Worm (Caenorhabditis elegans) whole organism, L1 larva: ENCODE data around the gene M163.10.

Source experiments
- aly-2 ChIP-seq: fragments of 150-350 bp; optimal IDR thresholded peaks from 2 replicates; lab custom pipeline; 2014; ENCODE audit warnings: missing biosample characterization, missing genetic modification characterization
- ceh-63 ChIP-seq: fragments of 200-800 bp; sonication (Bioruptor generic); optimal IDR thresholded peaks from 2 replicates; lab custom pipeline; 2018; ENCODE audit warnings: mild to moderate bottlenecking, missing genetic modification characterization, missing compliant biosample characterization
- ceh-8 ChIP-seq: fragments of 200-800 bp; sonication (Bioruptor generic); optimal IDR thresholded peaks from 2 replicates; lab custom pipeline; 2018; ENCODE audit warnings: mild to moderate bottlenecking, missing genetic modification characterization, moderate library complexity, missing compliant biosample characterization
- ceh-82 ChIP-seq, 3 experiments: fragments of 150-350 bp in 1 of 3; sonication (generic microtip) in 2 of 3; optimal IDR thresholded peaks; 2 replicates each; lab custom pipeline; 2014 to 2017; ENCODE audit warnings: missing biosample characterization in 3 of 3, missing genetic modification characterization in 3 of 3
- dpl-1 ChIP-seq, 3 experiments: fragments of 150-350 bp in 2 of 3; sonication (generic microtip) in 1 of 3; optimal IDR thresholded peaks; 2 replicates each; lab custom pipeline; 2014 to 2017; ENCODE audit warnings: missing biosample characterization in 3 of 3, missing genetic modification characterization in 3 of 3, missing genetic modification reagents in 3 of 3
- dsc-1 ChIP-seq: sonication (generic microtip); optimal IDR thresholded peaks from 2 replicates; lab custom pipeline; 2016; ENCODE audit warnings: mild to moderate bottlenecking, missing genetic modification characterization, missing compliant biosample characterization
- efl-1 ChIP-seq, 4 experiments: fragments of 150-350 bp; optimal IDR thresholded peaks in 3 of 4; peaks in 1 of 4; 1 replicate in 1 of 4; 2 replicates in 3 of 4; lab custom pipeline; 2014; ENCODE audit warnings: missing biosample characterization in 2 of 4, missing genetic modification characterization in 2 of 4, missing genetic modification reagents in 2 of 4
- efl-3 ChIP-seq: fragments of 200-800 bp; sonication (Bioruptor generic); optimal IDR thresholded peaks from 2 replicates; lab custom pipeline; 2018; ENCODE audit warnings: mild to moderate bottlenecking, missing genetic modification characterization, missing compliant biosample characterization
- egl-13 ChIP-seq: sonication (generic microtip); optimal IDR thresholded peaks from 2 replicates; lab custom pipeline; 2016; ENCODE audit warnings: missing genotype, missing genetic modification reagents, missing genetic modification characterization, missing compliant biosample characterization
- egl-27 ChIP-seq, 2 experiments: fragments of 150-350 bp in 1 of 2; sonication (generic microtip); optimal IDR thresholded peaks; 3 replicates each; lab custom pipeline; 2017 to 2018; ENCODE audit warnings: missing biosample characterization in 2 of 2, missing genetic modification characterization in 2 of 2, missing genetic modification reagents in 2 of 2
- elt-2 ChIP-seq: sonication (generic microtip); optimal IDR thresholded peaks from 2 replicates; lab custom pipeline; 2016; ENCODE audit warnings: missing genetic modification characterization, mild to moderate bottlenecking, inconsistent platforms, missing compliant biosample characterization, missing genetic modification reagents
- fkh-8 ChIP-seq: sonication (generic microtip); optimal IDR thresholded peaks from 2 replicates; lab custom pipeline; 2016; ENCODE audit warnings: mild to moderate bottlenecking, missing genetic modification characterization, missing compliant biosample characterization
- grh-1 ChIP-seq: fragments of 200-800 bp; sonication (Bioruptor generic); IDR thresholded peaks from 2 replicates; pipeline ENCODE4 v1.3.6; 2022; ENCODE audit warnings: missing genetic modification reagents, missing genetic modification characterization, missing compliant biosample characterization
- hlh-17 ChIP-seq: fragments of 200-800 bp; sonication (Bioruptor generic); optimal IDR thresholded peaks from 2 replicates; lab custom pipeline; 2018; ENCODE audit warnings: missing genetic modification characterization, mild to moderate bottlenecking, missing compliant biosample characterization, moderate library complexity, borderline replicate concordance
- hlh-4 ChIP-seq: sonication (generic microtip); optimal IDR thresholded peaks from 2 replicates; lab custom pipeline; 2016; ENCODE audit warnings: mild to moderate bottlenecking, missing genetic modification characterization, missing compliant biosample characterization
- hpl-2 ChIP-seq: fragments of 150-350 bp; optimal IDR thresholded peaks from 2 replicates; lab custom pipeline; 2014; ENCODE audit warnings: missing biosample characterization, missing genetic modification reagents, missing genetic modification characterization
- jun-1 ChIP-seq: fragments of 150-350 bp; optimal IDR thresholded peaks from 2 replicates; lab custom pipeline; 2014; ENCODE audit warnings: missing biosample characterization, missing genetic modification reagents, missing genetic modification characterization
- lin-14 ChIP-seq: fragments of 200-800 bp; sonication (Bioruptor generic); optimal IDR thresholded peaks from 2 replicates; lab custom pipeline; 2018; ENCODE audit warnings: mild to moderate bottlenecking, missing genetic modification characterization, moderate library complexity, missing compliant biosample characterization
- lin-15B ChIP-seq: fragments of 150-350 bp; sonication (generic microtip); optimal IDR thresholded peaks from 3 replicates; lab custom pipeline; 2014; ENCODE audit warnings: missing biosample characterization, missing genetic modification characterization
- lin-35 ChIP-seq, 2 experiments: fragments of 150-350 bp; optimal IDR thresholded peaks; 2 replicates each; lab custom pipeline; 2014; ENCODE audit warnings: missing biosample characterization in 2 of 2, missing genetic modification characterization in 2 of 2, missing genetic modification reagents in 2 of 2
- lin-39 ChIP-seq: fragments of 150-350 bp; optimal IDR thresholded peaks from 2 replicates; lab custom pipeline; 2014; ENCODE audit warnings: missing biosample characterization, missing genetic modification reagents, missing genetic modification characterization
- lir-3 ChIP-seq: sonication (generic microtip); optimal IDR thresholded peaks from 2 replicates; lab custom pipeline; 2016; ENCODE audit warnings: mild to moderate bottlenecking, missing genetic modification characterization, moderate library complexity, missing compliant biosample characterization; ENCODE audit not compliant: poor library complexity
- mef-2 ChIP-seq: fragments of 150-350 bp; optimal IDR thresholded peaks from 2 replicates; lab custom pipeline; 2014; ENCODE audit warnings: missing biosample characterization, missing genetic modification characterization
- nhr-19 ChIP-seq: fragments of 200-800 bp; sonication (Bioruptor generic); conservative IDR thresholded peaks from 2 replicates; pipeline ENCODE4 v1.3.6; 2022; ENCODE audit warnings: missing genetic modification characterization, missing compliant biosample characterization
- nhr-20 ChIP-seq: sonication (generic microtip); optimal IDR thresholded peaks from 2 replicates; lab custom pipeline; 2016; ENCODE audit warnings: mild to moderate bottlenecking, missing genetic modification characterization, missing compliant biosample characterization
- nhr-28 ChIP-seq: fragments of 150-350 bp; optimal IDR thresholded peaks from 2 replicates; lab custom pipeline; 2014; ENCODE audit warnings: missing biosample characterization, missing genetic modification characterization
- nhr-47 ChIP-seq: sonication (generic microtip); optimal IDR thresholded peaks from 2 replicates; lab custom pipeline; 2016; ENCODE audit warnings: mild to moderate bottlenecking, missing genetic modification characterization, moderate library complexity, missing compliant biosample characterization
- nhr-71 ChIP-seq: sonication (generic microtip); optimal IDR thresholded peaks from 2 replicates; lab custom pipeline; 2016; ENCODE audit warnings: mild to moderate bottlenecking, missing genetic modification characterization, moderate library complexity, missing compliant biosample characterization
- nhr-76 ChIP-seq: sonication (generic microtip); optimal IDR thresholded peaks from 2 replicates; lab custom pipeline; 2017; ENCODE audit warnings: missing biosample characterization, missing genetic modification characterization
- nhr-85 ChIP-seq: sonication (generic microtip); peaks from one replicate; lab custom pipeline; 2016; ENCODE audit warnings: missing genetic modification characterization, inconsistent platforms, missing compliant biosample characterization
- nhr-90 ChIP-seq: sonication (generic microtip); optimal IDR thresholded peaks from 2 replicates; lab custom pipeline; 2016; ENCODE audit warnings: mild to moderate bottlenecking, missing genetic modification characterization, missing compliant biosample characterization; ENCODE audit not compliant: poor library complexity
- pax-3 ChIP-seq: fragments of 200-800 bp; sonication (Bioruptor generic); optimal IDR thresholded peaks from 2 replicates; lab custom pipeline; 2018; ENCODE audit warnings: mild to moderate bottlenecking, missing genetic modification characterization, moderate library complexity, missing compliant biosample characterization
- rnt-1 ChIP-seq: sonication (generic microtip); optimal IDR thresholded peaks from 2 replicates; lab custom pipeline; 2016; ENCODE audit warnings: mild to moderate bottlenecking, missing genetic modification characterization, moderate library complexity, missing compliant biosample characterization
- skn-1 ChIP-seq: fragments of 150-350 bp; optimal IDR thresholded peaks from 2 replicates; lab custom pipeline; 2014; ENCODE audit warnings: missing biosample characterization, missing genetic modification characterization
- snpc-4 ChIP-seq: fragments of 150-350 bp; optimal IDR thresholded peaks from 2 replicates; lab custom pipeline; 2014; ENCODE audit warnings: missing biosample characterization, missing genetic modification characterization
- snu-23 ChIP-seq: sonication (generic microtip); optimal IDR thresholded peaks from 2 replicates; lab custom pipeline; 2016; ENCODE audit warnings: missing genetic modification characterization, missing compliant biosample characterization
- swsn-7 ChIP-seq: sonication (generic microtip); optimal IDR thresholded peaks from 2 replicates; lab custom pipeline; 2016; ENCODE audit warnings: missing genetic modification characterization, missing compliant biosample characterization
- tbx-2 ChIP-seq: sonication (generic microtip); optimal IDR thresholded peaks from 2 replicates; lab custom pipeline; 2016; ENCODE audit warnings: missing genetic modification characterization, missing compliant biosample characterization
- unc-62 ChIP-seq: fragments of 150-350 bp; optimal IDR thresholded peaks from 2 replicates; lab custom pipeline; 2014; ENCODE audit warnings: missing biosample characterization, missing genetic modification reagents, missing genetic modification characterization
- unc-86 ChIP-seq: sonication (generic microtip); optimal IDR thresholded peaks from 2 replicates; lab custom pipeline; 2016; ENCODE audit warnings: missing genetic modification characterization, missing compliant biosample characterization
- zag-1 ChIP-seq: fragments of 150-350 bp; optimal IDR thresholded peaks from 2 replicates; lab custom pipeline; 2014; ENCODE audit warnings: missing biosample characterization, missing genetic modification characterization
- zip-4 ChIP-seq: fragments of 200-800 bp; sonication (Bioruptor generic); optimal IDR thresholded peaks from 2 replicates; lab custom pipeline; 2018; ENCODE audit warnings: mild to moderate bottlenecking, missing genetic modification characterization, moderate library complexity, missing compliant biosample characterization
- ztf-11 ChIP-seq, 2 experiments: sonication (generic microtip); optimal IDR thresholded peaks; 2 replicates each; lab custom pipeline; 2016 to 2017; ENCODE audit warnings: missing genetic modification characterization in 2 of 2, missing biosample characterization in 1 of 2, missing compliant biosample characterization in 1 of 2
- ztf-4 ChIP-seq: fragments of 150-350 bp; optimal IDR thresholded peaks from 2 replicates; lab custom pipeline; 2014; ENCODE audit warnings: missing biosample characterization, missing genetic modification characterization

The M163.10 gene

DNA sequence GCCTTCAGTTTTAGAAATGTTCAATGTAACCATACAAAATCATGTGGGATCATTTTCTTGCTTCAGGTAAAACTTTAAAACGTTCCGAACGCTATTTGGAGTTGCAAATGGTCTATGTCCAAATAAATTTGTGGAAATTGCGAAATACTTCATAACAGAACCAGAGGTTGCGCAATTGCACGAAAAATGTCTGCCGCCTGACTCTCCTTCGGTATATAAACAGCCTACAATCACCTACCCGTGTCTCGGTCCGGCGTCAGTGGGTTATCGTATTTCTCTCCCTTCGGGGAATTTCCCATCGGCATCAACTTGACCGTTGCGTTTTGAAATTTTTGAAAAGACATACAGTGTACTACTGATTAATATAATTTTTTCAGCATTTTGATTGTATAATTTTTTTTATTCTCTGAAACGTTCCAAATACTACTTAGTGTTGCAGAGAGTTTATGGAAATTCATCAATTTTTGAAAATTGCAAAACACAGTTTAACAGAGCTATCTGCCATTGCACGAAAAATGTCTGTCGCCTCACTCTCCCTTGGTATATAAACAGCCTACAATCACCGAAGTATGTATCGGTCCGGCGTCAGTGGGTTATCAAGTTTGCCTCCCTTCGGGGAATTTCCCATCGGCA lies 6.0 kb downstream of the M163.10 start (continued):
- TF ChIP-seq lin-35 (GFP tag; optimal IDR thresholded peaks at IDR 0.05; lab: Kevin White, UChicago) (peak in 1 of 2 experiments; percentile 66), tbx-2 (tag; lab: Kevin White, UChicago) (peak; percentile 46), hpl-2 (GFP tag; lab: Kevin White, UChicago) (no peak), unc-62 (no peak), nhr-19 (GFP tag; lab: Robert Waterston, UW) (peak; percentile 71), nhr-20 (tag; lab: Kevin White, UChicago) (peak; percentile 71), nhr-76 (tag; lab: Kevin White, UChicago) (no peak), zip-4 (peak; percentile 98), snpc-4 (tag; lab: Kevin White, UChicago) (peak; percentile 98), dpl-1 (GFP tag; optimal IDR thresholded peaks at IDR 0.05; lab: Kevin White, UChicago) (peak in 2 of 3 experiments; percentile 15 to 30), nhr-90 (tag; lab: Kevin White, UChicago) (peak; percentile 87), snu-23 (peak; percentile 63), pax-3 (no peak)
- TF ChIP-seq, all 84 proteins: peak for 28

DNA sequence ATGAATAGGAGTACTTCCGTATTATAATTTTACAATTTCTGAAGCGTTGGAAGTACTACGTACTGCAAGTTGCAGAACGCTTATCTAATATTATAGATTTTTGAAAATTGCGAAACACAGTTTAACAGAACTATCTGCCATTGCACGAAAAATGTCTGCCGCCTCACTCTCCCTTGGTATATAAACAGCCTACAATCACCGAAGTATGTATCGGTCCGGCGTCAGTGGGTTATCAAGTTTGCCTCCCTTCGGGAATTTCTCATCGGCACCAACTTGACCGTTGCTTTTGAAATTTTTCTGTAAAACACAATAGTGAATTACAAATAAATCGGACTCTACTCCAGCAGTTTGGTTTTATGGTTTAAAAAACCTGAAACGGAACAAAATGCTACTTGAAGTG lies 6.6 kb downstream of the M163.10 start:
- TF ChIP-seq elt-2 (tag; lab: Kevin White, UChicago): peak; percentile 35
- peak; percentile 18 for TF ChIP-seq nhr-47 (tag; lab: Kevin White, UChicago)
- TF ChIP-seq mef-2: no peak
- TF ChIP-seq nhr-20 (tag; lab: Kevin White, UChicago): peak; percentile 0
- no peak for TF ChIP-seq lin-35 (GFP tag; optimal IDR thresholded peaks at IDR 0.05; lab: Kevin White, UChicago)
- no peak for TF ChIP-seq ceh-63
- no peak for TF ChIP-seq zip-4
- peak; percentile 2 for TF ChIP-seq skn-1 (tag; lab: Kevin White, UChicago)
- TF ChIP-seq nhr-19 (GFP tag; lab: Robert Waterston, UW): 0 out of 2 replicates have a peak, but pooled peaks have one; percentile 7
- TF ChIP-seq snpc-4 (tag; lab: Kevin White, UChicago): peak; percentile 95
- TF ChIP-seq nhr-85: no peak

DNA sequence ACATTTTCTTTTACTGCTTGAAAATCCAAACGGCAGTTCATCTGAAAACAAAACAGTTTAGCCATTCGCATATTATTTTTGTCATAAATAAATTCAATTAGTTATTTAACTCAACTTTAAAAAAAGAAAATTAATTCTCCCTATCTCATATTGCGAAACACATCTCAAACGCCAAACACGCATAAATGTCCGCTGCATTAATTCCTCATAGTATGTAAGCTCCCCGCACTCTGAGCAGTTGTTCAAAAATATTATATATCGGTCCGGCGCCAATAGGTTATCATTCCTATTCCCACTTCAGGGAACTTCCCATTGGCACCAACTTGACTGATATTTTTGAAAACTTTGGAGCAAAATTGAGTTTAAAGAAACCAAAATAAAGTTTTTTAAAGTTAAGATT lies 7.4 kb downstream of the M163.10 start:
- peak; percentile 98 for TF ChIP-seq snpc-4 (tag; lab: Kevin White, UChicago)
- TF ChIP-seq ztf-4 (tag; lab: Kevin White, UChicago): no peak
- TF ChIP-seq zag-1 (tag; lab: Kevin White, UChicago): no peak
- peak; percentile 29 for TF ChIP-seq tbx-2 (tag; lab: Kevin White, UChicago)
- TF ChIP-seq unc-86 (tag; lab: Kevin White, UChicago): peak; percentile 42
- no peak for TF ChIP-seq efl-1 (optimal IDR thresholded peaks at IDR 0.05; lab: Kevin White, UChicago)
- no peak for TF ChIP-seq efl-1 (GFP tag; optimal IDR thresholded peaks at IDR 0.05 in 1 of 2; lab: Kevin White, UChicago)
- no peak for TF ChIP-seq ceh-8 (GFP tag; lab: Kevin White, UChicago)
- TF ChIP-seq snu-23: peak; percentile 29
- peak; percentile 32 for TF ChIP-seq pax-3
- TF ChIP-seq skn-1 (tag; lab: Kevin White, UChicago): peak; percentile 36
- TF ChIP-seq egl-27 (tag; optimal IDR thresholded peaks at IDR 0.05; lab: Kevin White, UChicago): no peak
- TF ChIP-seq lin-39 (tag; lab: Kevin White, UChicago): no peak
- no peak for TF ChIP-seq grh-1 (GFP tag; lab: Robert Waterston, UW)
- TF ChIP-seq egl-13: peak; percentile 90
- no peak for TF ChIP-seq mef-2
- TF ChIP-seq swsn-7 (tag; lab: Kevin White, UChicago): peak; percentile 67
- no peak for TF ChIP-seq efl-3 (GFP tag; lab: Kevin White, UChicago)
- peak; percentile 28 for TF ChIP-seq lir-3
- TF ChIP-seq nhr-47 (tag; lab: Kevin White, UChicago): peak; percentile 76
- TF ChIP-seq lin-15B: no peak
- peak; percentile 82 for TF ChIP-seq dsc-1 (tag; lab: Kevin White, UChicago)
- TF ChIP-seq nhr-20 (tag; lab: Kevin White, UChicago): peak; percentile 26
- peak; percentile 22 to 41 (median 34) for TF ChIP-seq ceh-82 (tag; optimal IDR thresholded peaks at IDR 0.05; lab: Kevin White, UChicago)
- TF ChIP-seq nhr-19 (GFP tag; lab: Robert Waterston, UW): peak; percentile 20
- TF ChIP-seq hlh-17 (GFP tag; lab: Kevin White, UChicago): no peak
- TF ChIP-seq nhr-90 (tag; lab: Kevin White, UChicago): no peak
- TF ChIP-seq nhr-71 (tag; lab: Kevin White, UChicago): peak; percentile 62
- no peak for TF ChIP-seq hlh-4 (tag; lab: Kevin White, UChicago)
- TF ChIP-seq aly-2: no peak
- TF ChIP-seq rnt-1 (tag; lab: Kevin White, UChicago): no peak
- TF ChIP-seq ztf-11 (tag; optimal IDR thresholded peaks at IDR 0.05; lab: Kevin White, UChicago): no peak
- TF ChIP-seq jun-1: peak; percentile 33
- TF ChIP-seq lin-14 (GFP tag; lab: Kevin White, UChicago): peak; percentile 31
- TF ChIP-seq nhr-28 (tag; lab: Kevin White, UChicago): no peak
- peak; percentile 61 for TF ChIP-seq fkh-8 (tag; lab: Kevin White, UChicago)
